Worm (Caenorhabditis elegans) whole organism, L1 larva: ENCODE data around the gene T04F3.5.

Experiments used
- C04F5.9 ChIP-seq: sonication (generic microtip); optimal IDR thresholded peaks from 2 replicates; lab custom pipeline; 2016; ENCODE audit warnings: missing genetic modification characterization, missing compliant biosample characterization
- C16A3.4 ChIP-seq: fragments of 150-350 bp; optimal IDR thresholded peaks from 2 replicates; lab custom pipeline; 2014; ENCODE audit warnings: missing biosample characterization, missing genetic modification characterization
- C34B4.2 ChIP-seq: sonication (generic microtip); optimal IDR thresholded peaks from 2 replicates; lab custom pipeline; 2017; ENCODE audit warnings: mild to moderate bottlenecking, missing genetic modification characterization, missing compliant biosample characterization
- aly-2 ChIP-seq: fragments of 150-350 bp; optimal IDR thresholded peaks from 2 replicates; lab custom pipeline; 2014; ENCODE audit warnings: missing biosample characterization, missing genetic modification characterization
- blmp-1 ChIP-seq: fragments of 150-350 bp; optimal IDR thresholded peaks from 2 replicates; lab custom pipeline; 2014; ENCODE audit warnings: missing biosample characterization, missing genetic modification characterization
- ceh-90 ChIP-seq: sonication (generic microtip); optimal IDR thresholded peaks from 2 replicates; lab custom pipeline; 2016; ENCODE audit warnings: missing genetic modification characterization, missing compliant biosample characterization
- dsc-1 ChIP-seq: sonication (generic microtip); optimal IDR thresholded peaks from 2 replicates; lab custom pipeline; 2016; ENCODE audit warnings: mild to moderate bottlenecking, missing genetic modification characterization, missing compliant biosample characterization
- egl-13 ChIP-seq: sonication (generic microtip); optimal IDR thresholded peaks from 2 replicates; lab custom pipeline; 2016; ENCODE audit warnings: missing genotype, missing genetic modification reagents, missing genetic modification characterization, missing compliant biosample characterization
- egl-27 ChIP-seq, 2 experiments: fragments of 150-350 bp in 1 of 2; sonication (generic microtip); optimal IDR thresholded peaks; 3 replicates each; lab custom pipeline; 2017 to 2018; ENCODE audit warnings: missing biosample characterization in 2 of 2, missing genetic modification characterization in 2 of 2, missing genetic modification reagents in 2 of 2
- elt-2 ChIP-seq: sonication (generic microtip); optimal IDR thresholded peaks from 2 replicates; lab custom pipeline; 2016; ENCODE audit warnings: missing genetic modification characterization, mild to moderate bottlenecking, inconsistent platforms, missing compliant biosample characterization, missing genetic modification reagents
- elt-3 ChIP-seq, 6 experiments: fragments of 150-350 bp in 1 of 6; sonication (generic microtip); optimal IDR thresholded peaks; 2 replicates each; lab custom pipeline; 2017 to 2018; ENCODE audit warnings: missing biosample characterization in 6 of 6, missing genetic modification characterization in 6 of 6, inconsistent platforms in 1 of 6
- ets-5 ChIP-seq: fragments of 200-800 bp; sonication (Bioruptor generic); IDR thresholded peaks from 2 replicates; pipeline ENCODE4 v1.3.6; 2022; ENCODE audit warnings: missing genetic modification characterization, missing compliant biosample characterization
- hlh-17 ChIP-seq: fragments of 200-800 bp; sonication (Bioruptor generic); optimal IDR thresholded peaks from 2 replicates; lab custom pipeline; 2018; ENCODE audit warnings: missing genetic modification characterization, mild to moderate bottlenecking, missing compliant biosample characterization, moderate library complexity, borderline replicate concordance
- hlh-4 ChIP-seq: sonication (generic microtip); optimal IDR thresholded peaks from 2 replicates; lab custom pipeline; 2016; ENCODE audit warnings: mild to moderate bottlenecking, missing genetic modification characterization, missing compliant biosample characterization
- isw-1 ChIP-seq: fragments of 200-800 bp; sonication (Bioruptor generic); IDR thresholded peaks from 2 replicates; pipeline ENCODE4 v1.3.6; 2022; ENCODE audit warnings: missing genetic modification characterization, missing compliant biosample characterization
- jun-1 ChIP-seq: fragments of 150-350 bp; optimal IDR thresholded peaks from 2 replicates; lab custom pipeline; 2014; ENCODE audit warnings: missing biosample characterization, missing genetic modification reagents, missing genetic modification characterization
- lin-13 ChIP-seq: fragments of 150-350 bp; optimal IDR thresholded peaks from 2 replicates; lab custom pipeline; 2014; ENCODE audit warnings: missing biosample characterization, missing genetic modification reagents, missing genetic modification characterization
- lin-14 ChIP-seq: fragments of 200-800 bp; sonication (Bioruptor generic); optimal IDR thresholded peaks from 2 replicates; lab custom pipeline; 2018; ENCODE audit warnings: mild to moderate bottlenecking, missing genetic modification characterization, moderate library complexity, missing compliant biosample characterization
- lin-35 ChIP-seq, 2 experiments: fragments of 150-350 bp; optimal IDR thresholded peaks; 2 replicates each; lab custom pipeline; 2014; ENCODE audit warnings: missing biosample characterization in 2 of 2, missing genetic modification characterization in 2 of 2, missing genetic modification reagents in 2 of 2
- lir-3 ChIP-seq: sonication (generic microtip); optimal IDR thresholded peaks from 2 replicates; lab custom pipeline; 2016; ENCODE audit warnings: mild to moderate bottlenecking, missing genetic modification characterization, moderate library complexity, missing compliant biosample characterization; ENCODE audit not compliant: poor library complexity
- nhr-71 ChIP-seq: sonication (generic microtip); optimal IDR thresholded peaks from 2 replicates; lab custom pipeline; 2016; ENCODE audit warnings: mild to moderate bottlenecking, missing genetic modification characterization, moderate library complexity, missing compliant biosample characterization
- nhr-77 ChIP-seq: fragments of 150-350 bp; optimal IDR thresholded peaks from 2 replicates; lab custom pipeline; 2014; ENCODE audit warnings: missing biosample characterization, missing genetic modification characterization
- nhr-84 ChIP-seq: sonication (generic microtip); optimal IDR thresholded peaks from 2 replicates; lab custom pipeline; 2017; ENCODE audit warnings: missing biosample characterization, missing genetic modification characterization
- nhr-90 ChIP-seq: sonication (generic microtip); optimal IDR thresholded peaks from 2 replicates; lab custom pipeline; 2016; ENCODE audit warnings: mild to moderate bottlenecking, missing genetic modification characterization, missing compliant biosample characterization; ENCODE audit not compliant: poor library complexity
- pqm-1 ChIP-seq: sonication (generic microtip); optimal IDR thresholded peaks from 3 replicates; lab custom pipeline; 2017; ENCODE audit warnings: missing biosample characterization, missing genetic modification characterization
- skn-1 ChIP-seq: fragments of 150-350 bp; optimal IDR thresholded peaks from 2 replicates; lab custom pipeline; 2014; ENCODE audit warnings: missing biosample characterization, missing genetic modification characterization
- snpc-4 ChIP-seq: fragments of 150-350 bp; optimal IDR thresholded peaks from 2 replicates; lab custom pipeline; 2014; ENCODE audit warnings: missing biosample characterization, missing genetic modification characterization
- sox-4 ChIP-seq: sonication (generic microtip); optimal IDR thresholded peaks from 2 replicates; lab custom pipeline; 2016; ENCODE audit warnings: missing genetic modification characterization, missing compliant biosample characterization
- swsn-7 ChIP-seq: sonication (generic microtip); optimal IDR thresholded peaks from 2 replicates; lab custom pipeline; 2016; ENCODE audit warnings: missing genetic modification characterization, missing compliant biosample characterization
- tlp-1 ChIP-seq: fragments of 150-350 bp; optimal IDR thresholded peaks from 2 replicates; lab custom pipeline; 2014; ENCODE audit warnings: missing biosample characterization, missing genetic modification characterization
- unc-130 ChIP-seq: fragments of 150-350 bp; optimal IDR thresholded peaks from 2 replicates; lab custom pipeline; 2017; ENCODE audit warnings: missing biosample characterization, missing genetic modification characterization, inconsistent platforms
- unc-30 ChIP-seq: sonication (generic microtip); optimal IDR thresholded peaks from 2 replicates; lab custom pipeline; 2017; ENCODE audit warnings: missing biosample characterization, missing genetic modification characterization
- unc-62 ChIP-seq: fragments of 150-350 bp; optimal IDR thresholded peaks from 2 replicates; lab custom pipeline; 2014; ENCODE audit warnings: missing biosample characterization, missing genetic modification reagents, missing genetic modification characterization
- unc-86 ChIP-seq: sonication (generic microtip); optimal IDR thresholded peaks from 2 replicates; lab custom pipeline; 2016; ENCODE audit warnings: missing genetic modification characterization, missing compliant biosample characterization
- unc-98 ChIP-seq: fragments of 200-800 bp; sonication (Bioruptor generic); IDR thresholded peaks from 2 replicates; pipeline ENCODE4 v1.3.6; 2022; ENCODE audit warnings: missing genetic modification characterization, missing compliant biosample characterization
- vab-15 ChIP-seq: sonication (generic microtip); optimal IDR thresholded peaks from 2 replicates; lab custom pipeline; 2017; ENCODE audit warnings: missing genotype, mild to moderate bottlenecking, missing genetic modification characterization, missing compliant biosample characterization
- xbp-1 ChIP-seq: sonication (generic microtip); optimal IDR thresholded peaks from 2 replicates; lab custom pipeline; 2016; ENCODE audit warnings: missing genetic modification characterization, missing compliant biosample characterization
- zag-1 ChIP-seq: fragments of 150-350 bp; optimal IDR thresholded peaks from 2 replicates; lab custom pipeline; 2014; ENCODE audit warnings: missing biosample characterization, missing genetic modification characterization
- zip-4 ChIP-seq: fragments of 200-800 bp; sonication (Bioruptor generic); optimal IDR thresholded peaks from 2 replicates; lab custom pipeline; 2018; ENCODE audit warnings: mild to moderate bottlenecking, missing genetic modification characterization, moderate library complexity, missing compliant biosample characterization
- ztf-4 ChIP-seq: fragments of 150-350 bp; optimal IDR thresholded peaks from 2 replicates; lab custom pipeline; 2014; ENCODE audit warnings: missing biosample characterization, missing genetic modification characterization

The T04F3.5 gene

ce11 chrV:11782809-11783440, 22.5 kb downstream of the T04F3.5 start, which contains the start of gene F55A11.11 (continued):
- TF ChIP-seq unc-30 (tag; lab: Kevin White, UChicago) = no peak
- peak; percentile 11 for TF ChIP-seq lin-13 (GFP tag; lab: Kevin White, UChicago)
- TF ChIP-seq ceh-90 = no peak
- TF ChIP-seq ets-5 = no peak
- TF ChIP-seq elt-3 (tag; optimal IDR thresholded peaks at IDR 0.05; lab: Kevin White, UChicago) = peak in 2 of 6 experiments; percentile 3 to 54
- peak; percentile 52 for TF ChIP-seq lin-14 (GFP tag; lab: Kevin White, UChicago)
- TF ChIP-seq snpc-4 = no peak
- TF ChIP-seq zip-4 = peak; percentile 5
- TF ChIP-seq tlp-1 = no peak
- TF ChIP-seq swsn-7 (tag; lab: Kevin White, UChicago) = peak; percentile 72
- TF ChIP-seq unc-98 (GFP tag; lab: Robert Waterston, UW) = no peak
- no peak for TF ChIP-seq egl-27 (tag; optimal IDR thresholded peaks at IDR 0.05; lab: Kevin White, UChicago)
- TF ChIP-seq C16A3.4 (tag; lab: Kevin White, UChicago) = peak; percentile 78
- TF ChIP-seq isw-1 (GFP tag; lab: Robert Waterston, UW) = no peak
- TF ChIP-seq jun-1 (tag; lab: Kevin White, UChicago) = peak; percentile 35
- TF ChIP-seq zag-1 (tag; lab: Kevin White, UChicago) = no peak
- TF ChIP-seq pqm-1 (tag; lab: Kevin White, UChicago) = peak; percentile 14
- no peak for TF ChIP-seq hlh-17 (GFP tag; lab: Kevin White, UChicago)
- TF ChIP-seq nhr-71 (tag; lab: Kevin White, UChicago) = peak; percentile 80
- TF ChIP-seq C04F5.9 (tag; lab: Kevin White, UChicago) = no peak
- TF ChIP-seq elt-2 = peak; percentile 58
- peak; percentile 35 for TF ChIP-seq nhr-77 (tag; lab: Kevin White, UChicago)
- TF ChIP-seq ztf-4 (tag; lab: Kevin White, UChicago) = peak; percentile 61
- peak; percentile 39 for TF ChIP-seq lir-3 (tag; lab: Kevin White, UChicago)
- peak; percentile 79 for TF ChIP-seq skn-1 (tag; lab: Kevin White, UChicago)
- no peak for TF ChIP-seq aly-2 (tag; lab: Kevin White, UChicago)
- TF ChIP-seq unc-62 = no peak
- peak; percentile 61 for TF ChIP-seq xbp-1
- peak; percentile 63 to 81 for TF ChIP-seq lin-35 (GFP tag; optimal IDR thresholded peaks at IDR 0.05; lab: Kevin White, UChicago)
- TF ChIP-seq unc-130 (tag; lab: Kevin White, UChicago) = peak; percentile 72
- peak; percentile 68 for TF ChIP-seq dsc-1 (tag; lab: Kevin White, UChicago)
- TF ChIP-seq unc-86 (tag; lab: Kevin White, UChicago) = peak; percentile 42
- no peak for TF ChIP-seq sox-4
- TF ChIP-seq C34B4.2 (tag; lab: Kevin White, UChicago) = no peak
- TF ChIP-seq vab-15 (tag; lab: Kevin White, UChicago) = peak; percentile 3
- TF ChIP-seq nhr-90 = peak; percentile 84
- TF ChIP-seq egl-13 (tag; lab: Kevin White, UChicago) = peak; percentile 47
- no peak for TF ChIP-seq hlh-4 (tag; lab: Kevin White, UChicago)

- TF ChIP-seq blmp-1 (tag; lab: Kevin White, UChicago) = peak; percentile 94
- no peak for TF ChIP-seq nhr-84 (tag; lab: Kevin White, UChicago)
Measured at ce11 chrV:11787258-11787657, 26.8 kb downstream of the T04F3.5 start, which contains the start of gene F55A11.7. Gene F55A11.7, minus strand, starts transcription at chrV:11787443.
